Worm (Caenorhabditis elegans): Measurements from ENCODE around the gene sas-7.

DNA sequence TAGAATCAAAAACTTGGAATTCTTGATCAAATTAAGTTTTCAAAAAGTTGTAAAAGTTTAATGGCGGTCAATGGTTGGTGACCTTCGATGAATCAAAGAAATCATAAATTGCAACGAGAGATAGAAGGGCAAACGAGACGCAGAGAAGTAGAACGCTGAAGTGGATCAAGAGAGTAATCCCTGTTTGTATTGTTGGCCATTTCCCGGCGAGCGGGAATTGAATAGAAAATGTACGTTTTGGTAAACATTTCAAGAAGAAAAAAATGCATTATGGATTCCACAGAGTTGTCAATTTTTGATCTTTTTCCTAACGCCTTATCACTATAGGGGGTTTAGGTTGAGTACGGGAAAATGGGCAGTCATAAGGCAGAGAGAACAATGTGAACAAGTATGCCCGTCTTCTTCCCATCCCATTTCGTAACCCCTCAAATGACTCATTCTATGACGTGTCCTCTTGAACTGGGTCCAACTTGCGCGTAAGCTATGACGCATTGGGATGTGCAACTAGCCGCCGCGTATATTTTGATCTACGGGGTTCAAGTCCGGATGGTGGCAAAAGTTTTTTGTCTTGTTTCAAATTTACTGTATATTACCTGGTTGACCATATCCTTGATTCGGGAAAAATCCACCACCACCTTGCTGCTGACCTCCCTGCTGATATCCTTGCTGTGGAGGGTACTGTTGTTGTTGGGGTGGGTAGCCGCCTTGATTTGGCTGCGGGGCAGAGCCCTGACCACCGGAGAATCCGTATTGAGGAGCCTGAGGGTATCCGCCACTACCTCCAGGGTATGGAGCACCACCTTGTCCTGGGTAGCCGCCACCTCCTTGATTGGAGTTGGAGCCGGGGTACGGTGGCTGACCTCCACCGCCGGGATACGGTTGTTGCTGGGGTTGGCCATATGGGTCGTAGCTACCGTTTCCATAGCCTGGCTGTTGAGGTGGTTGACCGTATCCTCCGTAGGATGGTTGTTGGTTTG is 8.0 kb downstream of the sas-7 start:
- TF ChIP-seq sma-3 (GFP tag; optimal IDR thresholded peaks at IDR 0.05) (peak; percentile 0), nhr-25 (tag; optimal IDR thresholded peaks at IDR 0.05) (peak; percentile 27), nhr-237 (tag; optimal IDR thresholded peaks at IDR 0.05) (no peak), fos-1 (tag; optimal IDR thresholded peaks at IDR 0.05) (peak; percentile 38), ztf-11 (tag; optimal IDR thresholded peaks at IDR 0.05) (no peak), Y55F3AM.14 (GFP tag; optimal IDR thresholded peaks at IDR 0.05) (no peak), ama-1 (optimal IDR thresholded peaks at IDR 0.05) (peak; percentile 31), nhr-77 (tag; optimal IDR thresholded peaks at IDR 0.05) (no peak), elt-3 (tag; optimal IDR thresholded peaks at IDR 0.05) (no peak), zag-1 (tag; optimal IDR thresholded peaks at IDR 0.05) (no peak)
